Worm (Caenorhabditis elegans): ENCODE results near the gene gpch-1.

Gene gpch-1

ce11 chrIII:4419117-4419978, 11.0 kb downstream of the gpch-1 start, which contains the start of the genes R07E5.7 and cku-80 (continued):
- TF ChIP-seq mep-1 (tag; optimal IDR thresholded peaks at IDR 0.05) = peak; percentile 59
- TF ChIP-seq fkh-8 (tag; optimal IDR thresholded peaks at IDR 0.05) = peak; percentile 30
- TF ChIP-seq ces-1 (GFP tag; optimal IDR thresholded peaks at IDR 0.05) = no peak
- no peak for TF ChIP-seq mef-2 (tag; optimal IDR thresholded peaks at IDR 0.05)
- peak; percentile 42 for TF ChIP-seq sox-4 (tag; optimal IDR thresholded peaks at IDR 0.05)
- TF ChIP-seq isw-1 (GFP tag; IDR thresholded peaks at IDR 0.05) = peak; percentile 39; the same call in 1 of the 2 replicates
- TF ChIP-seq ceh-8 (GFP tag; optimal IDR thresholded peaks at IDR 0.05) = no peak
- no peak for TF ChIP-seq skn-1 (tag; optimal IDR thresholded peaks at IDR 0.05)
- TF ChIP-seq nhr-237 (tag; optimal IDR thresholded peaks at IDR 0.05) = no peak
- peak; percentile 70 for TF ChIP-seq C16A3.4 (tag; optimal IDR thresholded peaks at IDR 0.05)
- peak; percentile 74 to 78 for TF ChIP-seq lsy-2 (tag; optimal IDR thresholded peaks at IDR 0.05)
- no peak for TF ChIP-seq Y116A8C.19 (tag; optimal IDR thresholded peaks at IDR 0.05; ENCODE audit: borderline replicate concordance)
- no peak for TF ChIP-seq pqm-1 (tag; optimal IDR thresholded peaks at IDR 0.05)
- TF ChIP-seq F16B12.6 (tag; optimal IDR thresholded peaks at IDR 0.05) = peak; percentile 96
- no peak for TF ChIP-seq pag-3 (tag; optimal IDR thresholded peaks at IDR 0.05; ENCODE audit: borderline replicate concordance, insufficient read depth)
- peak; percentile 73 for TF ChIP-seq nhr-47 (tag; optimal IDR thresholded peaks at IDR 0.05)
- peak in 1 of 2 experiments; percentile 28 for TF ChIP-seq ztf-11 (tag; optimal IDR thresholded peaks at IDR 0.05)
- no peak for TF ChIP-seq ceh-88 (GFP tag; IDR thresholded peaks at IDR 0.05)
- TF ChIP-seq aha-1 (tag; optimal IDR thresholded peaks at IDR 0.05) = peak; percentile 28
- TF ChIP-seq zip-4 (GFP tag; optimal IDR thresholded peaks at IDR 0.05) = no peak
- no peak for TF ChIP-seq fos-1 (tag; optimal IDR thresholded peaks at IDR 0.05)
- TF ChIP-seq C34B4.2 (tag; optimal IDR thresholded peaks at IDR 0.05) = no peak
- no peak for TF ChIP-seq unc-30 (tag; optimal IDR thresholded peaks at IDR 0.05)
- peak in 1 of 2 experiments; percentile 41 for TF ChIP-seq mdl-1 (tag; optimal IDR thresholded peaks at IDR 0.05)
- peak; percentile 53 for TF ChIP-seq tbx-2 (tag; optimal IDR thresholded peaks at IDR 0.05)
- TF ChIP-seq nhr-90 (tag; optimal IDR thresholded peaks at IDR 0.05; ENCODE audit: poor library complexity) = peak; percentile 55
- no peak for TF ChIP-seq vab-15 (tag; optimal IDR thresholded peaks at IDR 0.05)
- no peak for TF ChIP-seq fkh-4 (tag; optimal IDR thresholded peaks at IDR 0.05; ENCODE audit: borderline replicate concordance)
- peak; percentile 6 to 68 (median 58) for TF ChIP-seq ceh-82 (tag; optimal IDR thresholded peaks at IDR 0.05)
- peak; percentile 84 for TF ChIP-seq snu-23 (GFP tag; optimal IDR thresholded peaks at IDR 0.05)
- TF ChIP-seq efl-3 (GFP tag; optimal IDR thresholded peaks at IDR 0.05) = no peak
- peak; percentile 44 for TF ChIP-seq snpc-4 (tag; optimal IDR thresholded peaks at IDR 0.05)
- TF ChIP-seq lin-35 (GFP tag; optimal IDR thresholded peaks at IDR 0.05) = peak; percentile 84 to 95
- TF ChIP-seq swsn-7 (tag; optimal IDR thresholded peaks at IDR 0.05) = peak; percentile 54
- no peak for TF ChIP-seq unc-98 (GFP tag; IDR thresholded peaks at IDR 0.05)
- TF ChIP-seq lin-39 (tag; optimal IDR thresholded peaks at IDR 0.05) = no peak
- peak; percentile 40 for TF ChIP-seq dsc-1 (tag; optimal IDR thresholded peaks at IDR 0.05)
- TF ChIP-seq dpl-1 (GFP tag; optimal IDR thresholded peaks at IDR 0.05) = peak; percentile 86 to 91 (median 90)
- no peak for TF ChIP-seq grh-1 (GFP tag; IDR thresholded peaks at IDR 0.05)
- no peak for TF ChIP-seq hlh-17 (GFP tag; optimal IDR thresholded peaks at IDR 0.05; ENCODE audit: borderline replicate concordance)

- TF ChIP-seq nhr-47 (tag; optimal IDR thresholded peaks at IDR 0.05) (peak; percentile 63), swsn-7 (tag; optimal IDR thresholded peaks at IDR 0.05) (peak; percentile 45), C16A3.4 (tag; optimal IDR thresholded peaks at IDR 0.05) (peak; percentile 6), nhr-19 (GFP tag; conservative IDR thresholded peaks at IDR 0.05) (peak; percentile 86), zip-4 (GFP tag; optimal IDR thresholded peaks at IDR 0.05) (peak; percentile 29), grh-1 (GFP tag; IDR thresholded peaks at IDR 0.05) (peak; percentile 40; the same call in 1 of the 2 replicates), irx-1 (tag; optimal IDR thresholded peaks at IDR 0.05) (peak; percentile 19), ceh-88 (GFP tag; IDR thresholded peaks at IDR 0.05) (peak; percentile 35; the same call in 1 of the 2 replicates), dsc-1 (tag; optimal IDR thresholded peaks at IDR 0.05) (peak; percentile 43), rnt-1 (tag; optimal IDR thresholded peaks at IDR 0.05) (peak; percentile 38), fkh-8 (tag; optimal IDR thresholded peaks at IDR 0.05) (peak; percentile 3), lsy-2 (tag; optimal IDR thresholded peaks at IDR 0.05) (peak in 1 of 2 experiments; percentile 21), snu-23 (GFP tag; optimal IDR thresholded peaks at IDR 0.05) (peak; percentile 23), dpl-1 (GFP tag; optimal IDR thresholded peaks at IDR 0.05) (peak in 1 of 3 experiments; percentile 30), isw-1 (GFP tag; IDR thresholded peaks at IDR 0.05) (0 out of 2 replicates have a peak, but pooled peaks have one; percentile 14), nhr-71 (tag; optimal IDR thresholded peaks at IDR 0.05) (peak; percentile 41), unc-86 (tag; optimal IDR thresholded peaks at IDR 0.05) (peak; percentile 6), elt-2 (tag; optimal IDR thresholded peaks at IDR 0.05) (peak; percentile 6), xbp-1 (tag; optimal IDR thresholded peaks at IDR 0.05) (peak; percentile 9), lin-14 (GFP tag; optimal IDR thresholded peaks at IDR 0.05) (peak; percentile 26)
These were observed 18.4 kb downstream of the gpch-1 start for ce11 chrIII:4426711-4427218.

Measured in whole organism, L1 larva.